Fruit fly (Drosophila melanogaster) whole organism, embryonic: ENCODE results near the gene CG15423.

Source experiments
- Aef1 ChIP-seq: fragments of 200-800 bp; sonication (Bioruptor generic); IDR thresholded peaks from 3 replicates; pipeline ENCODE4 v1.3.6; 2022; ENCODE audit warnings: missing biosample characterization, missing genetic modification characterization
- Atf3 ChIP-seq: fragments of 200-800 bp; sonication (Bioruptor generic); optimal IDR thresholded peaks from 3 replicates; lab custom pipeline; 2016; ENCODE audit warnings: missing biosample characterization, missing genetic modification characterization
- C15 ChIP-seq: fragments of 200-800 bp; sonication (Bioruptor generic); IDR thresholded peaks from 3 replicates; pipeline ENCODE4 v1.3.6; 2022; ENCODE audit warnings: missing biosample characterization, missing genetic modification characterization
- CG10267 ChIP-seq: fragments of 200-800 bp; sonication (Bioruptor generic); optimal IDR thresholded peaks from 2 replicates; lab custom pipeline; 2018; ENCODE audit warnings: missing biosample characterization, mild to moderate bottlenecking, missing genetic modification characterization, moderate library complexity
- CG10431 ChIP-seq: fragments of 200-800 bp; sonication (Bioruptor generic); optimal IDR thresholded peaks from 3 replicates; lab custom pipeline; 2018; ENCODE audit warnings: missing biosample characterization, mild to moderate bottlenecking, missing genetic modification characterization
- CG11085 ChIP-seq: fragments of 200-800 bp; sonication (Bioruptor generic); IDR thresholded peaks from 2 replicates; pipeline ENCODE4 v1.3.6; 2022; ENCODE audit warnings: missing biosample characterization, missing genetic modification characterization
- CG12219 ChIP-seq: fragments of 200-800 bp; sonication (Bioruptor generic); optimal IDR thresholded peaks from 3 replicates; lab custom pipeline; 2018; ENCODE audit warnings: missing biosample characterization, mild to moderate bottlenecking, missing genetic modification characterization
- CG12299 ChIP-seq: fragments of 200-800 bp; sonication (Bioruptor generic); optimal IDR thresholded peaks from 2 replicates; lab custom pipeline; 2018; ENCODE audit warnings: missing biosample characterization, mild to moderate bottlenecking, missing genetic modification characterization
- CG12391 ChIP-seq: fragments of 200-800 bp; sonication (Bioruptor generic); optimal IDR thresholded peaks from 3 replicates; lab custom pipeline; 2018; ENCODE audit warnings: missing biosample characterization, mild to moderate bottlenecking, missing genetic modification characterization, moderate library complexity
- CG14050 ChIP-seq: fragments of 200-800 bp; sonication (Bioruptor generic); IDR thresholded peaks from 3 replicates; pipeline ENCODE4 v1.3.6; 2022; ENCODE audit warnings: missing biosample characterization, missing genetic modification characterization
- CG15696 ChIP-seq: fragments of 200-800 bp; sonication (Bioruptor generic); optimal IDR thresholded peaks from 2 replicates; lab custom pipeline; 2019; ENCODE audit warnings: missing biosample characterization, mild to moderate bottlenecking, missing genetic modification characterization, moderate library complexity
- CG1647 ChIP-seq: fragments of 200-800 bp; sonication (Bioruptor generic); optimal IDR thresholded peaks from 3 replicates; lab custom pipeline; 2016; ENCODE audit warnings: missing biosample characterization, missing genetic modification characterization
- CG16779 ChIP-seq: fragments of 200-800 bp; sonication (Bioruptor generic); IDR thresholded peaks from 2 replicates; pipeline ENCODE4 v1.3.6; 2022; ENCODE audit warnings: missing biosample characterization, missing genetic modification characterization
- CG2199 ChIP-seq: fragments of 200-800 bp; sonication (Bioruptor generic); IDR thresholded peaks from 3 replicates; pipeline ENCODE4 v1.3.6; 2022; ENCODE audit warnings: missing biosample characterization, missing genetic modification characterization
- CG33557 ChIP-seq: fragments of 200-800 bp; sonication (Bioruptor generic); optimal IDR thresholded peaks from 2 replicates; lab custom pipeline; 2019; ENCODE audit warnings: missing biosample characterization, mild to moderate bottlenecking, missing genetic modification characterization, moderate library complexity
- CG4360 ChIP-seq: fragments of 200-800 bp; sonication (Bioruptor generic); IDR thresholded peaks from 2 replicates; pipeline ENCODE4 v1.3.6; 2022; ENCODE audit warnings: missing biosample characterization, missing genetic modification characterization
- CG6175 ChIP-seq: fragments of 200-800 bp; sonication (Bioruptor generic); IDR thresholded peaks from 3 replicates; pipeline ENCODE4 v1.3.6; 2022; ENCODE audit warnings: missing biosample characterization, missing genetic modification characterization
- CG7372 ChIP-seq: fragments of 200-800 bp; sonication (Bioruptor generic); IDR thresholded peaks from 2 replicates; pipeline ENCODE4 v1.3.6; 2022; ENCODE audit warnings: missing biosample characterization, missing genetic modification characterization
- CG8478 ChIP-seq: fragments of >200 bp; optimal IDR thresholded peaks from 2 replicates; lab custom pipeline; 2018
- CkIIα-i1 ChIP-seq: fragments of 200-800 bp; sonication (Bioruptor generic); IDR thresholded peaks from 2 replicates; pipeline ENCODE4 v1.3.6; 2022; ENCODE audit warnings: missing biosample characterization, missing genetic modification characterization
- CoRest ChIP-seq: fragments of 200-800 bp; sonication (Bioruptor generic); optimal IDR thresholded peaks from 3 replicates; lab custom pipeline; 2018; ENCODE audit warnings: missing biosample characterization, mild to moderate bottlenecking, missing genetic modification characterization, moderate library complexity
- Fer2 ChIP-seq: fragments of 200-800 bp; sonication (Bioruptor generic); optimal IDR thresholded peaks from 2 replicates; lab custom pipeline; 2018; ENCODE audit warnings: missing biosample characterization, mild to moderate bottlenecking, missing genetic modification characterization, moderate library complexity
- HLH3B ChIP-seq: fragments of 200-800 bp; sonication (Bioruptor generic); IDR thresholded peaks from 2 replicates; pipeline ENCODE4 v1.3.6; 2022; ENCODE audit warnings: missing biosample characterization, missing genetic modification characterization
- HLHmδ ChIP-seq: fragments of 200-800 bp; sonication (Bioruptor generic); optimal IDR thresholded peaks from 2 replicates; lab custom pipeline; 2018; ENCODE audit warnings: missing biosample characterization, mild to moderate bottlenecking, missing genetic modification characterization, moderate library complexity
- HmgD ChIP-seq: fragments of 200-800 bp; sonication (Bioruptor generic); optimal IDR thresholded peaks from 3 replicates; lab custom pipeline; 2016; ENCODE audit warnings: missing biosample characterization, missing genetic modification characterization
- Hmx ChIP-seq: fragments of 200-800 bp; sonication (Bioruptor generic); optimal IDR thresholded peaks from 2 replicates; lab custom pipeline; 2016; ENCODE audit warnings: missing biosample characterization, missing genetic modification characterization
- Hr3 ChIP-seq: fragments of 200-800 bp; sonication (Bioruptor generic); optimal IDR thresholded peaks from 3 replicates; lab custom pipeline; 2016; ENCODE audit warnings: missing biosample characterization, missing genetic modification characterization
- Hr51 ChIP-seq, 2 experiments: fragments of 200-800 bp; sonication (Bioruptor generic); optimal IDR thresholded peaks; 2 replicates in 1 of 2; 3 replicates in 1 of 2; lab custom pipeline; 2016 to 2018; ENCODE audit warnings: missing biosample characterization in 2 of 2, missing genetic modification characterization in 2 of 2, mild to moderate bottlenecking in 1 of 2, moderate library complexity in 1 of 2
- Mad ChIP-seq: fragments of 200-800 bp; sonication (Bioruptor generic); optimal IDR thresholded peaks from 2 replicates; lab custom pipeline; 2016; ENCODE audit warnings: missing biosample characterization, missing genetic modification characterization
- Meics ChIP-seq: fragments of 200-800 bp; sonication (Bioruptor generic); optimal IDR thresholded peaks from 2 replicates; lab custom pipeline; 2017; ENCODE audit warnings: missing biosample characterization, mild to moderate bottlenecking, missing genetic modification characterization
- Scr ChIP-seq: fragments of 200-800 bp; sonication (Bioruptor generic); IDR thresholded peaks from 2 replicates; pipeline ENCODE4 v1.3.6; 2022; ENCODE audit warnings: missing biosample characterization, missing genetic modification characterization; ENCODE audit not compliant: partially characterized antibody
- Sox102F ChIP-seq: fragments of 200-800 bp; sonication (Bioruptor generic); optimal IDR thresholded peaks from 2 replicates; lab custom pipeline; 2018; ENCODE audit warnings: missing biosample characterization, mild to moderate bottlenecking, missing genetic modification characterization, moderate library complexity
- YL-1 ChIP-seq: fragments of 200-800 bp; sonication (Bioruptor generic); optimal IDR thresholded peaks from 3 replicates; lab custom pipeline; 2017; ENCODE audit warnings: missing biosample characterization, mild to moderate bottlenecking, missing genetic modification characterization
- ab ChIP-seq: fragments of 200-800 bp; sonication (Bioruptor generic); optimal IDR thresholded peaks from 2 replicates; lab custom pipeline; 2016; ENCODE audit warnings: missing biosample characterization, missing genetic modification characterization
- aop ChIP-seq: fragments of 200-800 bp; sonication (Bioruptor generic); IDR thresholded peaks from 2 replicates; pipeline ENCODE4 v1.3.6; 2022; ENCODE audit warnings: missing biosample characterization, missing genetic modification characterization
- ash1 ChIP-seq: fragments of 200-800 bp; sonication (Bioruptor generic); optimal IDR thresholded peaks from 2 replicates; lab custom pipeline; 2018; ENCODE audit warnings: missing biosample characterization, mild to moderate bottlenecking, missing genetic modification characterization
- caup ChIP-seq: fragments of 200-800 bp; sonication (Bioruptor generic); optimal IDR thresholded peaks from 3 replicates; lab custom pipeline; 2017; ENCODE audit warnings: missing biosample characterization, mild to moderate bottlenecking, missing genetic modification characterization, moderate library complexity; ENCODE audit not compliant: severe bottlenecking
- chif ChIP-seq, 2 experiments: fragments of 200-800 bp; sonication (Bioruptor generic); optimal IDR thresholded peaks; 3 replicates each; lab custom pipeline; 2016; ENCODE audit warnings: missing biosample characterization in 2 of 2, missing genetic modification characterization in 2 of 2
- corto ChIP-seq: fragments of 200-800 bp; sonication (Bioruptor generic); optimal IDR thresholded peaks from 2 replicates; lab custom pipeline; 2016; ENCODE audit warnings: missing biosample characterization, mild to moderate bottlenecking, missing genetic modification characterization, moderate library complexity
- fd64A ChIP-seq: fragments of 200-800 bp; sonication (Bioruptor generic); optimal IDR thresholded peaks from 3 replicates; lab custom pipeline; 2018; ENCODE audit warnings: missing biosample characterization, mild to moderate bottlenecking, missing genetic modification characterization
- ftz-f1 ChIP-seq: fragments of 200-800 bp; sonication (Bioruptor generic); optimal IDR thresholded peaks from 2 replicates; lab custom pipeline; 2016; ENCODE audit warnings: missing biosample characterization, missing genetic modification characterization
- gsb ChIP-seq: fragments of 200-800 bp; sonication (Bioruptor generic); IDR thresholded peaks from 2 replicates; pipeline ENCODE4 v1.3.6; 2022; ENCODE audit warnings: missing biosample characterization, missing genetic modification characterization
- h ChIP-seq: fragments of >200 bp; optimal IDR thresholded peaks from 2 replicates; lab custom pipeline; 2017
- hbn ChIP-seq: fragments of 200-800 bp; sonication (Bioruptor generic); IDR thresholded peaks from 2 replicates; pipeline ENCODE4 v1.3.6; 2022; ENCODE audit warnings: missing biosample characterization, missing genetic modification characterization; ENCODE audit not compliant: partially characterized antibody
- lola ChIP-seq, 3 experiments: fragments of >200 bp in 2 of 3; fragments of 200-800 bp in 1 of 3; sonication (Bioruptor generic) in 1 of 3; optimal IDR thresholded peaks; 2 replicates each; lab custom pipeline; 2017 to 2019; ENCODE audit warnings: missing biosample characterization in 3 of 3, missing genetic modification characterization in 3 of 3, mild to moderate bottlenecking in 1 of 3, moderate library complexity in 1 of 3
- repo ChIP-seq: fragments of 200-800 bp; sonication (Bioruptor generic); optimal IDR thresholded peaks from 2 replicates; lab custom pipeline; 2016; ENCODE audit warnings: missing biosample characterization, missing genetic modification characterization
- row ChIP-seq: fragments of 200-800 bp; sonication (Bioruptor generic); IDR thresholded peaks from 3 replicates; pipeline ENCODE4 v1.3.6; 2022; ENCODE audit warnings: missing biosample characterization, missing genetic modification characterization
- slbo ChIP-seq: fragments of 200-800 bp; sonication (Bioruptor generic); IDR thresholded peaks from 2 replicates; pipeline ENCODE4 v1.3.6; 2022; ENCODE audit warnings: missing biosample characterization, missing genetic modification characterization
- tap ChIP-seq: fragments of 200-800 bp; optimal IDR thresholded peaks from 3 replicates; lab custom pipeline; 2019; ENCODE audit warnings: missing biosample characterization, mild to moderate bottlenecking, missing genetic modification characterization, moderate library complexity

The CG15423 gene

dm6 chr2L:4030236-4030943 is 24.5 kb downstream of the CG15423 start (continued):
- TF ChIP-seq h (no peak), corto (GFP tag; lab: Kevin White, UChicago) (no peak), Hr3 (peak; percentile 76), ab (peak; percentile 64), Meics (GFP tag; lab: Kevin White, UChicago) (peak; percentile 71), Aef1 (GFP tag; lab: Robert Waterston, UW) (peak; percentile 73; the same call in 2 of the 3 replicates), Mad (GFP tag; lab: Kevin White, UChicago) (peak; percentile 78), CG33557 (peak; percentile 90), CG14050 (GFP tag; lab: Robert Waterston, UW) (peak; percentile 73), Scr (GFP tag; lab: Robert Waterston, UW) (peak; percentile 69), gsb (GFP tag; lab: Robert Waterston, UW) (peak; percentile 58), row (GFP tag; lab: Robert Waterston, UW) (peak; percentile 91), CG2199 (GFP tag; lab: Robert Waterston, UW) (peak; percentile 91), CG11085 (GFP tag; lab: Robert Waterston, UW) (0 out of 2 replicates have a peak, but pooled peaks have one; percentile 31), CG12391 (tag; lab: Kevin White, UChicago) (peak; percentile 86), YL-1 (no peak), Atf3 (GFP tag; lab: Kevin White, UChicago) (peak; percentile 71), HLH3B (GFP tag; lab: Robert Waterston, UW) (peak; percentile 85), HLHmδ (no peak), fd64A (GFP tag; lab: Kevin White, UChicago) (peak; percentile 66), CG8478 (lab: Kevin White, UChicago) (no peak), CG6175 (no peak), slbo (GFP tag; lab: Robert Waterston, UW) (peak; percentile 85), chif (GFP tag; optimal IDR thresholded peaks at IDR 0.05; lab: Kevin White, UChicago) (peak; percentile 65 to 91), CG1647 (GFP tag; lab: Kevin White, UChicago) (peak; percentile 77), tap (peak; percentile 81), Fer2 (peak; percentile 27), HmgD (GFP tag; lab: Kevin White, UChicago) (peak; percentile 52), Hmx (GFP tag; lab: Kevin White, UChicago) (no peak), CG12299 (peak; percentile 26), repo (GFP tag; lab: Kevin White, UChicago) (peak; percentile 80), aop (GFP tag; lab: Robert Waterston, UW) (peak; percentile 77; the same call in 1 of the 2 replicates), CG10267 (tag; lab: Kevin White, UChicago) (peak; percentile 73), CG16779 (peak; percentile 71; the same call in 1 of the 2 replicates), CkIIα-i1 (peak; percentile 28; the same call in 1 of the 2 replicates), hbn (GFP tag; lab: Robert Waterston, UW) (no peak), ash1 (GFP tag; lab: Kevin White, UChicago) (no peak), CG4360 (GFP tag; lab: Robert Waterston, UW) (peak; percentile 48; the same call in 1 of the 2 replicates), CG10431 (GFP tag; lab: Kevin White, UChicago) (peak; percentile 66), CG12219 (peak; percentile 84), lola (GFP tag; optimal IDR thresholded peaks at IDR 0.05; lab: Kevin White, UChicago) (peak in 1 of 3 experiments; percentile 70), C15 (GFP tag; lab: Robert Waterston, UW) (no peak), CG15696 (tag; lab: Kevin White, UChicago) (peak; percentile 77), CoRest (tag; lab: Kevin White, UChicago) (peak; percentile 91), Hr51 (GFP tag; optimal IDR thresholded peaks at IDR 0.05; lab: Kevin White, UChicago) (peak; percentile 68 to 77), caup (GFP tag; lab: Kevin White, UChicago) (peak; percentile 50), Sox102F (GFP tag; lab: Kevin White, UChicago) (peak; percentile 88), CG7372 (peak; percentile 75), ftz-f1 (GFP tag; lab: Kevin White, UChicago) (no peak)
